Fruit fly (Drosophila melanogaster) whole organism, adult: ENCODE measurements around the gene bb8.
A peak's percentile ranks its signal among the peaks of the same experiment; 100 is the strongest.

Experiments
- CG12768 ChIP-seq: fragments of 200-800 bp; sonication (Bioruptor generic); optimal IDR thresholded peaks from 2 replicates; lab custom pipeline; 2017; ENCODE audit warnings: missing biosample characterization, missing genetic modification characterization, mild to moderate bottlenecking, moderate library complexity, missing genetic modification reagents
- CG14711 ChIP-seq: fragments of 200-800 bp; sonication (Bioruptor generic); optimal IDR thresholded peaks from 2 replicates; lab custom pipeline; 2018; ENCODE audit warnings: missing biosample characterization, mild to moderate bottlenecking, missing genetic modification characterization, moderate library complexity
- CG5204 ChIP-seq: fragments of 200-800 bp; sonication (Bioruptor generic); optimal IDR thresholded peaks from 2 replicates; lab custom pipeline; 2016; ENCODE audit warnings: missing biosample characterization, missing genetic modification characterization
- CG7045 ChIP-seq: fragments of 200-800 bp; sonication (Bioruptor generic); optimal IDR thresholded peaks from 2 replicates; lab custom pipeline; 2017; ENCODE audit warnings: missing biosample characterization, mild to moderate bottlenecking, missing genetic modification characterization
- CG7101 ChIP-seq: fragments of 200-800 bp; sonication (Bioruptor generic); optimal IDR thresholded peaks from 2 replicates; lab custom pipeline; 2018; ENCODE audit warnings: missing biosample characterization, mild to moderate bottlenecking, missing genetic modification characterization, moderate library complexity
- Clk ChIP-seq: fragments of 200-800 bp; sonication (Bioruptor generic); optimal IDR thresholded peaks from 2 replicates; lab custom pipeline; 2017; ENCODE audit warnings: missing biosample characterization, missing genetic modification characterization
- kay ChIP-seq: fragments of 200-800 bp; sonication (Bioruptor generic); peaks from one replicate; lab custom pipeline; 2016; ENCODE audit warnings: missing biosample characterization, missing genetic modification characterization, borderline replicate concordance
- tj ChIP-seq: fragments of 200-800 bp; sonication (Bioruptor generic); optimal IDR thresholded peaks from 3 replicates; lab custom pipeline; 2017; ENCODE audit warnings: missing biosample characterization, mild to moderate bottlenecking, missing genetic modification characterization, moderate library complexity

dm6 chr3R:23334866-23335265, 44.9 kb upstream of the bb8 start:
- TF ChIP-seq kay (GFP tag; lab: Kevin White, UChicago) (no peak), CG7101 (tag; lab: Kevin White, UChicago) (peak; percentile 3), CG5204 (GFP tag; lab: Kevin White, UChicago) (peak; percentile 53), Clk (no peak), CG7045 (GFP tag; lab: Kevin White, UChicago) (no peak), CG12768 (GFP tag; lab: Kevin White, UChicago) (no peak), CG14711 (tag; lab: Kevin White, UChicago) (peak; percentile 7), tj (GFP tag; lab: Kevin White, UChicago) (no peak)
